Worm (Caenorhabditis elegans) whole organism, L2 larva: ENCODE measurements around the gene lido-2.

Experiments
- C34F6.9 ChIP-seq: fragments of 150-350 bp; optimal IDR thresholded peaks from 2 replicates; lab custom pipeline; 2014; ENCODE audit warnings: missing biosample characterization, missing genetic modification characterization
- F13H6.1 ChIP-seq: sonication (generic microtip); optimal IDR thresholded peaks from 2 replicates; lab custom pipeline; 2016; ENCODE audit warnings: missing genetic modification characterization, missing compliant biosample characterization
- R02D3.7 ChIP-seq: fragments of 150-350 bp; optimal IDR thresholded peaks from 2 replicates; lab custom pipeline; 2014; ENCODE audit warnings: missing biosample characterization, missing genetic modification characterization
- Y55F3AM.14 ChIP-seq: fragments of 200-800 bp; sonication (Bioruptor generic); optimal IDR thresholded peaks from 2 replicates; lab custom pipeline; 2018; ENCODE audit warnings: mild to moderate bottlenecking, missing genetic modification characterization, missing compliant biosample characterization
- ZK546.5 ChIP-seq: sonication (generic microtip); optimal IDR thresholded peaks from 2 replicates; lab custom pipeline; 2017; ENCODE audit warnings: missing biosample characterization, missing genetic modification characterization
- alr-1 ChIP-seq: fragments of 150-350 bp; optimal IDR thresholded peaks from 2 replicates; lab custom pipeline; 2014; ENCODE audit warnings: missing biosample characterization, missing genetic modification characterization
- ama-1 ChIP-seq: fragments of 150-350 bp; optimal IDR thresholded peaks from 2 replicates; lab custom pipeline; 2018; ENCODE audit warnings: inconsistent platforms
- blmp-1 ChIP-seq: sonication (generic microtip); optimal IDR thresholded peaks from 2 replicates; lab custom pipeline; 2017; ENCODE audit warnings: missing genetic modification characterization, mild to moderate bottlenecking, missing compliant biosample characterization, antibody characterized with exemption, moderate library complexity; ENCODE audit not compliant: insufficient read depth
- dmd-4 ChIP-seq: sonication (generic microtip); optimal IDR thresholded peaks from 2 replicates; lab custom pipeline; 2017; ENCODE audit warnings: missing biosample characterization, missing genetic modification characterization
- egl-27 ChIP-seq: sonication (generic microtip); optimal IDR thresholded peaks from 3 replicates; lab custom pipeline; 2017; ENCODE audit warnings: missing biosample characterization, missing genetic modification reagents, missing genetic modification characterization
- elt-1 ChIP-seq: fragments of 150-350 bp; optimal IDR thresholded peaks from 2 replicates; lab custom pipeline; 2014; ENCODE audit warnings: missing biosample characterization, missing genetic modification characterization
- elt-3 ChIP-seq: sonication (generic microtip); optimal IDR thresholded peaks from 2 replicates; lab custom pipeline; 2017; ENCODE audit warnings: missing biosample characterization, missing genetic modification characterization
- fos-1 ChIP-seq: fragments of 150-350 bp; optimal IDR thresholded peaks from 2 replicates; lab custom pipeline; 2014; ENCODE audit warnings: missing biosample characterization, missing genetic modification characterization
- gmeb-1 ChIP-seq: fragments of 150-350 bp; optimal IDR thresholded peaks from 2 replicates; lab custom pipeline; 2014; ENCODE audit warnings: missing biosample characterization, missing genetic modification characterization
- lin-13 ChIP-seq: fragments of 150-350 bp; optimal IDR thresholded peaks from 2 replicates; lab custom pipeline; 2014; ENCODE audit warnings: missing biosample characterization, missing genetic modification reagents, missing genetic modification characterization
- lin-39 ChIP-seq: fragments of 150-350 bp; optimal IDR thresholded peaks from 2 replicates; lab custom pipeline; 2014; ENCODE audit warnings: missing biosample characterization, missing genetic modification reagents, missing genetic modification characterization
- lsy-2 ChIP-seq, 2 experiments: fragments of 150-350 bp in 1 of 2; sonication (generic microtip) in 1 of 2; optimal IDR thresholded peaks; 2 replicates each; lab custom pipeline; 2014 to 2017; ENCODE audit warnings: missing biosample characterization in 2 of 2, missing genetic modification characterization in 2 of 2
- mab-5 ChIP-seq: fragments of 150-350 bp; optimal IDR thresholded peaks from 2 replicates; lab custom pipeline; 2014; ENCODE audit warnings: missing biosample characterization, missing genetic modification characterization
- nhr-10 ChIP-seq: sonication (generic microtip); optimal IDR thresholded peaks from 2 replicates; lab custom pipeline; 2017; ENCODE audit warnings: missing biosample characterization, missing genetic modification characterization
- nhr-12 ChIP-seq: fragments of 150-350 bp; optimal IDR thresholded peaks from 2 replicates; lab custom pipeline; 2014; ENCODE audit warnings: missing biosample characterization, missing genetic modification characterization
- nhr-129 ChIP-seq: fragments of 150-350 bp; optimal IDR thresholded peaks from 2 replicates; lab custom pipeline; 2014; ENCODE audit warnings: missing biosample characterization, missing genetic modification characterization
- nhr-237 ChIP-seq: fragments of 150-350 bp; optimal IDR thresholded peaks from 2 replicates; lab custom pipeline; 2014; ENCODE audit warnings: missing biosample characterization, missing genetic modification characterization
- nhr-25 ChIP-seq: fragments of 150-350 bp; sonication (generic microtip); optimal IDR thresholded peaks from 3 replicates; lab custom pipeline; 2014; ENCODE audit warnings: missing biosample characterization, missing genetic modification characterization
- nhr-6 ChIP-seq: fragments of 150-350 bp; optimal IDR thresholded peaks from 2 replicates; lab custom pipeline; 2014; ENCODE audit warnings: missing biosample characterization, missing genetic modification characterization
- peb-1 ChIP-seq: fragments of 150-350 bp; optimal IDR thresholded peaks from 2 replicates; lab custom pipeline; 2014; ENCODE audit warnings: missing biosample characterization, missing genetic modification characterization
- sem-4 ChIP-seq: fragments of 150-350 bp; optimal IDR thresholded peaks from 2 replicates; lab custom pipeline; 2014; ENCODE audit warnings: missing biosample characterization, missing genetic modification reagents, missing genetic modification characterization
- skn-1 ChIP-seq: sonication (generic microtip); optimal IDR thresholded peaks from 2 replicates; lab custom pipeline; 2017; ENCODE audit warnings: missing biosample characterization, missing genetic modification characterization
- sma-3 ChIP-seq: sonication (generic microtip); optimal IDR thresholded peaks from 2 replicates; lab custom pipeline; 2016; ENCODE audit warnings: missing genetic modification reagents, missing genetic modification characterization, missing compliant biosample characterization
- sma-9 ChIP-seq, 2 experiments: fragments of 150-350 bp in 1 of 2; sonication (generic microtip) in 1 of 2; optimal IDR thresholded peaks; 2 replicates each; lab custom pipeline; 2014 to 2016; ENCODE audit warnings: missing genetic modification characterization in 2 of 2, mild to moderate bottlenecking in 1 of 2, missing biosample characterization in 1 of 2, missing compliant biosample characterization in 1 of 2, missing genetic modification reagents in 1 of 2, moderate library complexity in 1 of 2
- ztf-1 ChIP-seq: fragments of 200-800 bp; sonication (Bioruptor generic); conservative IDR thresholded peaks from 2 replicates; pipeline ENCODE4 v1.3.6; 2022; ENCODE audit warnings: missing genetic modification characterization, missing compliant biosample characterization

lido-2 gene

DNA sequence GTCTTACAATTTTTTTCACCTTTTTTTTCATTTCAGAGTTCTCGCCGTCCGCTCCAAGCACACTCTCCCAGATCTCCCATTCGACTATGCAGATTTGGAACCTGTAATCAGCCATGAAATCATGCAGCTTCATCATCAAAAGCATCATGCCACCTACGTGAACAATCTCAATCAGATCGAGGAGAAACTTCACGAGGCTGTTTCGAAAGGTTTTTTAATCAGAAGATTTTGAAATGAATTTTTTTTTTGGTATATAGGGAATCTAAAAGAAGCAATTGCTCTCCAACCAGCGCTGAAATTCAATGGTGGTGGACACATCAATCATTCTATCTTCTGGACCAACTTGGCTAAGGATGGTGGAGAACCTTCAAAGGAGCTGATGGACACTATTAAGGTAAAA lies 7.4 kb downstream of the lido-2 start, which contains the start of gene C08A9.3:
Gene C08A9.3 (minus strand): TSS at position 101 of the 400 bp plus-strand sequence.
- TF ChIP-seq nhr-129 (tag; lab: Kevin White, UChicago) (no peak), lin-39 (tag; lab: Kevin White, UChicago) (no peak), C34F6.9 (tag; lab: Kevin White, UChicago) (no peak), dmd-4 (tag; lab: Kevin White, UChicago) (no peak)

DNA sequence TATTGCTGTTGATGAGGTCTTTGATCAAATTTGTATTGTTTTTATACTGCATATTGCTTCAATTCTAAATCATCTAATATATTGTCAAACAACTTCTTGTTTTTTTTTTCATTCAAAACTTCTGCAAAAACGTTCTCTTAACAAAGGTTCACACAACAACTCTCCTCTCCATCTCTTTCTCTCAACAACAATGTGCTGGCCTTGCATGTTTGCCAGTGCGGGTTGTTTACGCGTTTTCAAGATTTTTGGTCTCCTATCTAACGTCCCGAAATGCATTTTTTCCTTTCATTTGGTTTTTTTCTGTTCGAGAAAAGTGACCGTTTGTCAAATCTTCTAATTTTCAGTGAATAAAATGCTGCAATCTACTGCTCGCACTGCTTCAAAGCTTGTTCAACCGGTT lies 8.1 kb downstream of the lido-2 start, which contains the start of gene sod-3:
Gene sod-3 (plus strand): TSS at position 338 of the 400 bp plus-strand sequence.
- no peak for TF ChIP-seq elt-3 (tag; lab: Kevin White, UChicago)
- TF ChIP-seq gmeb-1 (tag; lab: Kevin White, UChicago): no peak
- no peak for TF ChIP-seq nhr-6 (tag; lab: Kevin White, UChicago)
- no peak for TF ChIP-seq egl-27 (tag; lab: Kevin White, UChicago)
- TF ChIP-seq ztf-1 (GFP tag; lab: Robert Waterston, UW): no peak
- TF ChIP-seq mab-5 (tag; lab: Kevin White, UChicago): no peak
- TF ChIP-seq elt-1 (tag; lab: Kevin White, UChicago): no peak
- TF ChIP-seq lin-39 (tag; lab: Kevin White, UChicago): no peak
- TF ChIP-seq lin-13: no peak
- no peak for TF ChIP-seq F13H6.1 (tag; lab: Kevin White, UChicago)
- TF ChIP-seq blmp-1 (tag; lab: Kevin White, UChicago): no peak
- TF ChIP-seq nhr-12 (tag; lab: Kevin White, UChicago): no peak
- TF ChIP-seq sma-9 (GFP tag; optimal IDR thresholded peaks at IDR 0.05; lab: Kevin White, UChicago): no peak
- no peak for TF ChIP-seq sma-9 (tag; optimal IDR thresholded peaks at IDR 0.05; lab: Kevin White, UChicago)
- TF ChIP-seq Y55F3AM.14: no peak

DNA sequence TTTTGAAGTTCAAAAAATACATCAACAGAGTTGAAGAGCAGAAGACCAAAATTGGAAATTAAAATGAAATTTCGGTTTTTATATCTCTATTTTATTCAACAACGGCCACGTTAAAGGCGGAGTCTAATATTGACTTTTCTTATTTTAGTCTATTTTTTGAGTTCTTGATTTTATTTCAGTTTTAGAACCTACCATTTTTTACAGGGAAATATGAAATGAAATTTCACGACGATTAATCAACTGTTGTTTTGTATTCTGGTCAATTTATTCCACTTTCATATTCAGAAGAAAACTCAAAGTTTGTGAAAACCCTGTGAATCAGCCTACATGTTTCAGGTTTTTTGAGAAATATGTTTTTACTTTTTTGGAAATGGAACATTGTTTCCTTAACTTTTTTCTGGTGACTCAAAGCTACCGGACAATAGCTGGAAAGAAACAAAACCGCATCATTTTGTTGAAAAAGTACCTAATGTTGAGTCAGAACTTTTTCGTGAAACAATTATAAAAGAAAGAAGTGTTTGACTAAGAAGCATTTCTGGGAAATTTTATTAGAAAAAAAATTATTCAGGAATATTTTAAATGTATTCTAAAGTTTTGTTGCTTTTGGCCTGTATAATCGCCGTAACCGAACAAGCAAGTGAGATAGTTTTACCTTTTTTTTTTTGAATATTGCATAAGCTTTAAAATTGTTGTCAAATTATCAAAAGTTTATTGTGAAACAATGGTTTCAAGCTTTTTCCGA lies 19.8 kb downstream of the lido-2 start, which contains the start of the genes irld-23 and C08A9.10:
Gene irld-23 (minus strand): TSS at position 51 of the 742 bp plus-strand sequence.
Gene C08A9.10 (plus strand): TSS at position 545 of the 742 bp plus-strand sequence.
- TF ChIP-seq lsy-2 (tag; optimal IDR thresholded peaks at IDR 0.05; lab: Kevin White, UChicago): no peak
- TF ChIP-seq ama-1 (lab: Kevin White, UChicago): no peak

DNA sequence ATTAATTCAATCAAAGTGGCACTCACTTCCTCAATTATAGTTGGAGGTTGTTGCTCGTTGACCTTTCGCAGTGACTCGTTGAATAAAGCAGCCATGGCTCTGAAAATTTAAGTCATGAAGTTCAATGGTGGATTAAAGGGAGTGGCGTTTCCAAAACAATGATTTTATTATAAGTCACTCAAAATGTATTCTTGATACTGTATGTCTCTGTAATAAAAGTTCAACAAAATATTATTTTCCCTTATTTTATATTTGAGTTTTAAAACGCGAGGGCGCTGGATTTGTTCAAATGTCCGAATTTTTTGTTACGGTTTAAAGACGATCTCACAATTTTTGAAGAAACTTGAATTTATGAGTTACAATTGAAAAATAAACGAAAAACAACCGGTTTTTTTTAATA lies 28.5 kb downstream of the lido-2 start, which contains the start of gene C30G4.4:
Gene C30G4.4 (minus strand): TSS at position 101 of the 400 bp plus-strand sequence.
- TF ChIP-seq peb-1 (tag; lab: Kevin White, UChicago): no peak
- TF ChIP-seq ZK546.5 (tag; lab: Kevin White, UChicago): no peak
- no peak for TF ChIP-seq alr-1 (tag; lab: Kevin White, UChicago)
- TF ChIP-seq lin-39 (tag; lab: Kevin White, UChicago): no peak
- no peak for TF ChIP-seq fos-1 (tag; lab: Kevin White, UChicago)
- no peak for TF ChIP-seq R02D3.7
- TF ChIP-seq sma-9 (GFP tag; optimal IDR thresholded peaks at IDR 0.05; lab: Kevin White, UChicago): no peak
- no peak for TF ChIP-seq sma-9 (tag; optimal IDR thresholded peaks at IDR 0.05; lab: Kevin White, UChicago)
- TF ChIP-seq C34F6.9 (tag; lab: Kevin White, UChicago): no peak
- TF ChIP-seq skn-1 (tag; lab: Kevin White, UChicago): no peak
- TF ChIP-seq dmd-4 (tag; lab: Kevin White, UChicago): no peak
- TF ChIP-seq blmp-1 (tag; lab: Kevin White, UChicago): no peak
- no peak for TF ChIP-seq sem-4 (tag; lab: Kevin White, UChicago)
- TF ChIP-seq ztf-1 (GFP tag; lab: Robert Waterston, UW): no peak
- TF ChIP-seq gmeb-1 (tag; lab: Kevin White, UChicago): no peak

DNA sequence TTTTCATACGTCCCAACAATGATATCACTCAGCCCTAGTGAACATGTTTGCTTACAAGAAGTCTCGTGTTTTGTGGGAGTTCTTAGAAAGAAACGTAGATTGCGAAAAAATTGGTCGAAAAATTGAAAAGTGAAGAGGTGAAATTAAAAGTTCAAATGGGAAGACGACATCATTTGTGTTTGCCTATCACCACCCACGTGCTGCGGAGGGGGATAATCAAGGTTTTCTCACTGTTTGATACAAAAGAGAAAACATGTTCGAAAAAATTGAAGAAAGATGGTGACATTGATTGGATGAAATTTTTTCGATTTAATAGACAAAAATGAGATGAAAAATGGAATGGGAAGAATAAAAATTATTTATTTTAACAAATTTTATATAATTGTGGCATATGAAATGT lies 30.1 kb downstream of the lido-2 start:
- TF ChIP-seq F13H6.1 (tag; lab: Kevin White, UChicago) (peak; percentile 27), blmp-1 (tag; lab: Kevin White, UChicago) (peak; percentile 89), nhr-237 (tag; lab: Kevin White, UChicago) (no peak), nhr-25 (peak; percentile 13), sma-3 (peak; percentile 32), nhr-10 (tag; lab: Kevin White, UChicago) (no peak)
